Worm (Caenorhabditis elegans) whole organism, L2 larva: Measurements from ENCODE around the gene F55C10.4.

Experiments used
- C34F6.9 ChIP-seq: fragments of 150-350 bp; optimal IDR thresholded peaks from 2 replicates; lab custom pipeline; 2014; ENCODE audit warnings: missing biosample characterization, missing genetic modification characterization
- F13H6.1 ChIP-seq: sonication (generic microtip); optimal IDR thresholded peaks from 2 replicates; lab custom pipeline; 2016; ENCODE audit warnings: missing genetic modification characterization, missing compliant biosample characterization
- R02D3.7 ChIP-seq: fragments of 150-350 bp; optimal IDR thresholded peaks from 2 replicates; lab custom pipeline; 2014; ENCODE audit warnings: missing biosample characterization, missing genetic modification characterization
- Y55F3AM.14 ChIP-seq: fragments of 200-800 bp; sonication (Bioruptor generic); optimal IDR thresholded peaks from 2 replicates; lab custom pipeline; 2018; ENCODE audit warnings: mild to moderate bottlenecking, missing genetic modification characterization, missing compliant biosample characterization
- alr-1 ChIP-seq: fragments of 150-350 bp; optimal IDR thresholded peaks from 2 replicates; lab custom pipeline; 2014; ENCODE audit warnings: missing biosample characterization, missing genetic modification characterization
- aly-2 ChIP-seq: fragments of 150-350 bp; optimal IDR thresholded peaks from 2 replicates; lab custom pipeline; 2014; ENCODE audit warnings: missing biosample characterization, missing genetic modification characterization
- ama-1 ChIP-seq: fragments of 150-350 bp; optimal IDR thresholded peaks from 2 replicates; lab custom pipeline; 2018; ENCODE audit warnings: inconsistent platforms
- blmp-1 ChIP-seq: sonication (generic microtip); optimal IDR thresholded peaks from 2 replicates; lab custom pipeline; 2017; ENCODE audit warnings: missing genetic modification characterization, mild to moderate bottlenecking, missing compliant biosample characterization, antibody characterized with exemption, moderate library complexity; ENCODE audit not compliant: insufficient read depth
- ceh-16 ChIP-seq: fragments of 150-350 bp; optimal IDR thresholded peaks from 2 replicates; lab custom pipeline; 2014; ENCODE audit warnings: missing biosample characterization, missing genetic modification characterization
- ceh-82 ChIP-seq: fragments of 150-350 bp; optimal IDR thresholded peaks from 2 replicates; lab custom pipeline; 2014; ENCODE audit warnings: missing biosample characterization, missing genetic modification characterization
- crh-2 ChIP-seq: sonication (generic microtip); optimal IDR thresholded peaks from 2 replicates; lab custom pipeline; 2017; ENCODE audit warnings: missing biosample characterization, missing genetic modification characterization
- dmd-4 ChIP-seq: sonication (generic microtip); optimal IDR thresholded peaks from 2 replicates; lab custom pipeline; 2017; ENCODE audit warnings: missing biosample characterization, missing genetic modification characterization
- egl-27 ChIP-seq: sonication (generic microtip); optimal IDR thresholded peaks from 3 replicates; lab custom pipeline; 2017; ENCODE audit warnings: missing biosample characterization, missing genetic modification reagents, missing genetic modification characterization
- elt-1 ChIP-seq: fragments of 150-350 bp; optimal IDR thresholded peaks from 2 replicates; lab custom pipeline; 2014; ENCODE audit warnings: missing biosample characterization, missing genetic modification characterization
- elt-3 ChIP-seq: sonication (generic microtip); optimal IDR thresholded peaks from 2 replicates; lab custom pipeline; 2017; ENCODE audit warnings: missing biosample characterization, missing genetic modification characterization
- fos-1 ChIP-seq: fragments of 150-350 bp; optimal IDR thresholded peaks from 2 replicates; lab custom pipeline; 2014; ENCODE audit warnings: missing biosample characterization, missing genetic modification characterization
- gmeb-1 ChIP-seq: fragments of 150-350 bp; optimal IDR thresholded peaks from 2 replicates; lab custom pipeline; 2014; ENCODE audit warnings: missing biosample characterization, missing genetic modification characterization
- lin-11 ChIP-seq: fragments of 150-350 bp; sonication (generic microtip); optimal IDR thresholded peaks from 2 replicates; lab custom pipeline; 2014; ENCODE audit warnings: missing biosample characterization, missing genetic modification characterization, inconsistent platforms, mixed read lengths
- lin-39 ChIP-seq: fragments of 150-350 bp; optimal IDR thresholded peaks from 2 replicates; lab custom pipeline; 2014; ENCODE audit warnings: missing biosample characterization, missing genetic modification reagents, missing genetic modification characterization
- lsy-2 ChIP-seq, 2 experiments: fragments of 150-350 bp in 1 of 2; sonication (generic microtip) in 1 of 2; optimal IDR thresholded peaks; 2 replicates each; lab custom pipeline; 2014 to 2017; ENCODE audit warnings: missing biosample characterization in 2 of 2, missing genetic modification characterization in 2 of 2
- mab-5 ChIP-seq: fragments of 150-350 bp; optimal IDR thresholded peaks from 2 replicates; lab custom pipeline; 2014; ENCODE audit warnings: missing biosample characterization, missing genetic modification characterization
- mbf-1 ChIP-seq: sonication (generic microtip); optimal IDR thresholded peaks from 2 replicates; lab custom pipeline; 2017; ENCODE audit warnings: missing biosample characterization, missing genetic modification characterization
- mdl-1 ChIP-seq, 2 experiments: fragments of 150-350 bp in 1 of 2; sonication (generic microtip) in 1 of 2; optimal IDR thresholded peaks; 2 replicates each; lab custom pipeline; 2017; ENCODE audit warnings: missing biosample characterization in 2 of 2, missing genetic modification characterization in 2 of 2
- nhr-10 ChIP-seq: sonication (generic microtip); optimal IDR thresholded peaks from 2 replicates; lab custom pipeline; 2017; ENCODE audit warnings: missing biosample characterization, missing genetic modification characterization
- nhr-11 ChIP-seq: fragments of 150-350 bp; optimal IDR thresholded peaks from 2 replicates; lab custom pipeline; 2014; ENCODE audit warnings: missing biosample characterization, missing genetic modification characterization
- nhr-12 ChIP-seq: fragments of 150-350 bp; optimal IDR thresholded peaks from 2 replicates; lab custom pipeline; 2014; ENCODE audit warnings: missing biosample characterization, missing genetic modification characterization
- nhr-129 ChIP-seq: fragments of 150-350 bp; optimal IDR thresholded peaks from 2 replicates; lab custom pipeline; 2014; ENCODE audit warnings: missing biosample characterization, missing genetic modification characterization
- nhr-23 ChIP-seq: fragments of 150-350 bp; optimal IDR thresholded peaks from 2 replicates; lab custom pipeline; 2014; ENCODE audit warnings: missing biosample characterization, missing genetic modification reagents, missing genetic modification characterization
- nhr-237 ChIP-seq: fragments of 150-350 bp; optimal IDR thresholded peaks from 2 replicates; lab custom pipeline; 2014; ENCODE audit warnings: missing biosample characterization, missing genetic modification characterization
- nhr-25 ChIP-seq: fragments of 150-350 bp; sonication (generic microtip); optimal IDR thresholded peaks from 3 replicates; lab custom pipeline; 2014; ENCODE audit warnings: missing biosample characterization, missing genetic modification characterization
- nhr-6 ChIP-seq: fragments of 150-350 bp; optimal IDR thresholded peaks from 2 replicates; lab custom pipeline; 2014; ENCODE audit warnings: missing biosample characterization, missing genetic modification characterization
- nhr-77 ChIP-seq: fragments of 150-350 bp; optimal IDR thresholded peaks from 2 replicates; lab custom pipeline; 2014; ENCODE audit warnings: missing biosample characterization, missing genetic modification characterization
- peb-1 ChIP-seq: fragments of 150-350 bp; optimal IDR thresholded peaks from 2 replicates; lab custom pipeline; 2014; ENCODE audit warnings: missing biosample characterization, missing genetic modification characterization
- sem-4 ChIP-seq: fragments of 150-350 bp; optimal IDR thresholded peaks from 2 replicates; lab custom pipeline; 2014; ENCODE audit warnings: missing biosample characterization, missing genetic modification reagents, missing genetic modification characterization
- skn-1 ChIP-seq: sonication (generic microtip); optimal IDR thresholded peaks from 2 replicates; lab custom pipeline; 2017; ENCODE audit warnings: missing biosample characterization, missing genetic modification characterization
- sma-3 ChIP-seq: sonication (generic microtip); optimal IDR thresholded peaks from 2 replicates; lab custom pipeline; 2016; ENCODE audit warnings: missing genetic modification reagents, missing genetic modification characterization, missing compliant biosample characterization
- sma-9 ChIP-seq, 2 experiments: fragments of 150-350 bp in 1 of 2; sonication (generic microtip) in 1 of 2; optimal IDR thresholded peaks; 2 replicates each; lab custom pipeline; 2014 to 2016; ENCODE audit warnings: missing genetic modification characterization in 2 of 2, mild to moderate bottlenecking in 1 of 2, missing biosample characterization in 1 of 2, missing compliant biosample characterization in 1 of 2, missing genetic modification reagents in 1 of 2, moderate library complexity in 1 of 2
- snpc-4 ChIP-seq: fragments of 150-350 bp; optimal IDR thresholded peaks from 2 replicates; lab custom pipeline; 2014; ENCODE audit warnings: missing biosample characterization, missing genetic modification characterization
- unc-39 ChIP-seq: fragments of 150-350 bp; optimal IDR thresholded peaks from 2 replicates; lab custom pipeline; 2014; ENCODE audit warnings: missing biosample characterization, missing genetic modification characterization
- unc-55 ChIP-seq: fragments of 150-350 bp; sonication (generic microtip); optimal IDR thresholded peaks from 3 replicates; lab custom pipeline; 2014; ENCODE audit warnings: missing biosample characterization, missing genetic modification reagents, missing genetic modification characterization
- unc-62 ChIP-seq: fragments of 150-350 bp; optimal IDR thresholded peaks from 2 replicates; lab custom pipeline; 2014; ENCODE audit warnings: missing biosample characterization, missing genetic modification reagents, missing genetic modification characterization
- zag-1 ChIP-seq: fragments of 150-350 bp; optimal IDR thresholded peaks from 2 replicates; lab custom pipeline; 2014; ENCODE audit warnings: missing biosample characterization, missing genetic modification characterization
- ztf-1 ChIP-seq: fragments of 200-800 bp; sonication (Bioruptor generic); conservative IDR thresholded peaks from 2 replicates; pipeline ENCODE4 v1.3.6; 2022; ENCODE audit warnings: missing genetic modification characterization, missing compliant biosample characterization
- ztf-11 ChIP-seq: sonication (generic microtip); optimal IDR thresholded peaks from 2 replicates; lab custom pipeline; 2017; ENCODE audit warnings: missing biosample characterization, missing genetic modification characterization
- ztf-4 ChIP-seq: fragments of 150-350 bp; optimal IDR thresholded peaks from 2 replicates; lab custom pipeline; 2014; ENCODE audit warnings: missing biosample characterization, missing genetic modification characterization

F55C10.4 gene

ce11 chrV:11372284-11372878 is 14.1 kb upstream of the F55C10.4 start:
- no peak for TF ChIP-seq sma-3
- TF ChIP-seq zag-1 (tag; lab: Kevin White, UChicago): no peak
- no peak for TF ChIP-seq nhr-77 (tag; lab: Kevin White, UChicago)
- no peak for TF ChIP-seq nhr-10
- TF ChIP-seq elt-3 (tag; lab: Kevin White, UChicago): no peak
- no peak for TF ChIP-seq aly-2 (tag; lab: Kevin White, UChicago)
- no peak for TF ChIP-seq alr-1 (tag; lab: Kevin White, UChicago)
- no peak for TF ChIP-seq nhr-11 (tag; lab: Kevin White, UChicago)
- TF ChIP-seq unc-39: no peak
- no peak for TF ChIP-seq nhr-23
- TF ChIP-seq unc-55 (GFP tag; lab: Kevin White, UChicago): no peak
- no peak for TF ChIP-seq elt-1 (tag; lab: Kevin White, UChicago)
- TF ChIP-seq, all 48 proteins: peak for 0

ce11 chrV:11373918-11374317 is 12.6 kb upstream of the F55C10.4 start:
- TF ChIP-seq unc-55 (GFP tag; lab: Kevin White, UChicago) (no peak), mdl-1 (tag; optimal IDR thresholded peaks at IDR 0.05; lab: Kevin White, UChicago) (no peak), nhr-77 (tag; lab: Kevin White, UChicago) (no peak), fos-1 (tag; lab: Kevin White, UChicago) (no peak), dmd-4 (tag; lab: Kevin White, UChicago) (no peak), ceh-16 (tag; lab: Kevin White, UChicago) (no peak), zag-1 (tag; lab: Kevin White, UChicago) (no peak)
- TF ChIP-seq, all 48 proteins: peak for 0

- TF ChIP-seq unc-39: no peak
- TF ChIP-seq nhr-12 (tag; lab: Kevin White, UChicago): no peak
- TF ChIP-seq zag-1 (tag; lab: Kevin White, UChicago): peak; percentile 68
- TF ChIP-seq sma-9 (GFP tag; optimal IDR thresholded peaks at IDR 0.05; lab: Kevin White, UChicago): peak; percentile 78
- TF ChIP-seq sma-9 (tag; optimal IDR thresholded peaks at IDR 0.05; lab: Kevin White, UChicago): no peak
- TF ChIP-seq C34F6.9 (tag; lab: Kevin White, UChicago): peak; percentile 91
- no peak for TF ChIP-seq R02D3.7 (tag; lab: Kevin White, UChicago)
- TF ChIP-seq peb-1 (tag; lab: Kevin White, UChicago): no peak
- no peak for TF ChIP-seq elt-1 (tag; lab: Kevin White, UChicago)
- TF ChIP-seq unc-55 (GFP tag; lab: Kevin White, UChicago): peak; percentile 87
- TF ChIP-seq blmp-1 (tag; lab: Kevin White, UChicago): no peak
- no peak for TF ChIP-seq aly-2 (tag; lab: Kevin White, UChicago)
- no peak for TF ChIP-seq nhr-10
- TF ChIP-seq nhr-77 (tag; lab: Kevin White, UChicago): no peak
- peak; percentile 53 for TF ChIP-seq mab-5 (tag; lab: Kevin White, UChicago)
- no peak for TF ChIP-seq ceh-82 (tag; lab: Kevin White, UChicago)
- no peak for TF ChIP-seq mbf-1 (tag; lab: Kevin White, UChicago)
- TF ChIP-seq lin-11 (tag; lab: Kevin White, UChicago): peak; percentile 82
- no peak for TF ChIP-seq unc-62 (GFP tag; lab: Kevin White, UChicago)
- TF ChIP-seq snpc-4 (tag; lab: Kevin White, UChicago): peak; percentile 40
- peak; percentile 17 for TF ChIP-seq egl-27 (tag; lab: Kevin White, UChicago)
- TF ChIP-seq elt-3 (tag; lab: Kevin White, UChicago): no peak
- TF ChIP-seq fos-1 (tag; lab: Kevin White, UChicago): peak; percentile 39
- peak; percentile 57 for TF ChIP-seq gmeb-1 (tag; lab: Kevin White, UChicago)
- no peak for TF ChIP-seq dmd-4 (tag; lab: Kevin White, UChicago)
- TF ChIP-seq sma-3: no peak
- peak; percentile 80 for TF ChIP-seq crh-2
- TF ChIP-seq skn-1 (tag; lab: Kevin White, UChicago): no peak
- TF ChIP-seq lsy-2 (tag; optimal IDR thresholded peaks at IDR 0.05; lab: Kevin White, UChicago): peak; percentile 13 to 79
- no peak for TF ChIP-seq mdl-1 (tag; optimal IDR thresholded peaks at IDR 0.05; lab: Kevin White, UChicago)
- no peak for TF ChIP-seq ama-1
- TF ChIP-seq Y55F3AM.14 (GFP tag; lab: Kevin White, UChicago): no peak
- TF ChIP-seq sem-4 (tag; lab: Kevin White, UChicago): peak; percentile 43
- no peak for TF ChIP-seq nhr-237 (tag; lab: Kevin White, UChicago)
- TF ChIP-seq nhr-23: no peak
- TF ChIP-seq ztf-1 (GFP tag; lab: Robert Waterston, UW): no peak
- no peak for TF ChIP-seq alr-1 (tag; lab: Kevin White, UChicago)
- TF ChIP-seq F13H6.1: peak; percentile 79
- no peak for TF ChIP-seq nhr-25 (tag; lab: Kevin White, UChicago)
- no peak for TF ChIP-seq lin-39 (tag; lab: Kevin White, UChicago)
- peak; percentile 33 for TF ChIP-seq ztf-4 (tag; lab: Kevin White, UChicago)
- TF ChIP-seq ztf-11: no peak
- no peak for TF ChIP-seq ceh-16 (tag; lab: Kevin White, UChicago)
- TF ChIP-seq nhr-6 (tag; lab: Kevin White, UChicago): peak; percentile 26
- TF ChIP-seq nhr-11 (tag; lab: Kevin White, UChicago): no peak
- TF ChIP-seq nhr-129 (tag; lab: Kevin White, UChicago): peak; percentile 53
Observed at ce11 chrV:11375150-11375792, 11.3 kb upstream of the F55C10.4 start, which contains the start of gene cnb-1. Gene cnb-1, plus strand, starts transcription at chrV:11375742.
